Worm (Caenorhabditis elegans): ENCODE results near the gene F08C6.18.

The F08C6.18 gene

ce11 chrX:7563425-7563824 is 10.0 kb downstream of the F08C6.18 start:
- peak; percentile 91 for TF ChIP-seq zip-8 (tag; optimal IDR thresholded peaks at IDR 0.05)
- TF ChIP-seq hlh-1 (tag; optimal IDR thresholded peaks at IDR 0.05): peak; percentile 4
- TF ChIP-seq nhr-2 (tag; optimal IDR thresholded peaks at IDR 0.05): peak; percentile 82
- TF ChIP-seq nhr-76 (tag; optimal IDR thresholded peaks at IDR 0.05): no peak

ce11 chrX:7562625-7563024 is 10.8 kb downstream of the F08C6.18 start, which contains the start of gene sto-1:
Gene sto-1, plus strand, starts transcription at chrX:7562824.
- TF ChIP-seq nhr-237 (tag; optimal IDR thresholded peaks at IDR 0.05) (no peak), nhr-2 (tag; optimal IDR thresholded peaks at IDR 0.05) (peak; percentile 73), M03D4.4 (tag; optimal IDR thresholded peaks at IDR 0.05) (no peak), mep-1 (tag; optimal IDR thresholded peaks at IDR 0.05) (no peak), drap-1 (GFP tag; optimal IDR thresholded peaks at IDR 0.05) (no peak), flh-1 (GFP tag; optimal IDR thresholded peaks at IDR 0.05) (peak; percentile 14), ceh-83 (GFP tag; optimal IDR thresholded peaks at IDR 0.05) (peak; percentile 12), mab-5 (tag; optimal IDR thresholded peaks at IDR 0.05) (no peak), ztf-11 (tag; optimal IDR thresholded peaks at IDR 0.05) (no peak), lin-13 (tag; optimal IDR thresholded peaks at IDR 0.05) (no peak), elt-1 (tag; optimal IDR thresholded peaks at IDR 0.05; ENCODE audit: borderline replicate concordance, insufficient read depth) (no peak), elt-3 (tag; optimal IDR thresholded peaks at IDR 0.05) (no peak), unc-120 (tag; optimal IDR thresholded peaks at IDR 0.05; ENCODE audit: poor library complexity, severe bottlenecking) (no peak), nhr-12 (tag; optimal IDR thresholded peaks at IDR 0.05) (no peak), hlh-1 (tag; optimal IDR thresholded peaks at IDR 0.05) (no peak), nhr-76 (tag; optimal IDR thresholded peaks at IDR 0.05) (no peak), unc-62 (GFP tag; optimal IDR thresholded peaks at IDR 0.05) (no peak), pha-4 (tag; optimal IDR thresholded peaks at IDR 0.05) (no peak), nhr-28 (tag; optimal IDR thresholded peaks at IDR 0.05) (no peak), bed-3 (GFP tag; optimal IDR thresholded peaks at IDR 0.05) (no peak), cnd-1 (tag; optimal IDR thresholded peaks at IDR 0.05) (peak; percentile 30), sptf-1 (tag; optimal IDR thresholded peaks at IDR 0.05) (no peak), ceh-39 (tag; optimal IDR thresholded peaks at IDR 0.05) (no peak), blmp-1 (tag; optimal IDR thresholded peaks at IDR 0.05) (no peak), tbx-8 (GFP tag; optimal IDR thresholded peaks at IDR 0.05) (no peak), unc-39 (tag; optimal IDR thresholded peaks at IDR 0.05) (no peak)

DNA sequence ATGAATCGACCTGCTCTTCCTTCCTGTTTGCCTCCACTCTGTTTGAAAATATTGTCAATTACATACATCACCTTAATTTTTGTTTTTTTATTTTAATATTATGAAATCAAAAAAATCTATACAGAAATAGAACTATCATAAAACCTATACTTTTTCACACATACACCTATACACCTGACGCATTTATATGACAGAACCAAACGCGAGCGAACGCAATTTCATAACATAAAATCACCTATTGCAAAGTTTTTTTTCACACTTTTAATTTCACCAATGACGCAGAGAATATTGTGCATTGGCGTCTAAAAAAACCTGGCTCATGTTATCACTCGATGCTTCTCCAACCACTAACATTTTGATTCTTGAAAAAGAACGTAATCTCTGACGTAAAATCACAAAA is 11.5 kb downstream of the F08C6.18 start:
- TF ChIP-seq zip-8 (tag; optimal IDR thresholded peaks at IDR 0.05) (no peak), sem-2 (GFP tag; optimal IDR thresholded peaks at IDR 0.05) (no peak), lsy-2 (tag; optimal IDR thresholded peaks at IDR 0.05) (no peak), nhr-28 (tag; optimal IDR thresholded peaks at IDR 0.05) (no peak), elt-3 (tag; optimal IDR thresholded peaks at IDR 0.05) (no peak), lin-13 (tag; optimal IDR thresholded peaks at IDR 0.05) (no peak), elt-1 (tag; optimal IDR thresholded peaks at IDR 0.05; ENCODE audit: borderline replicate concordance, insufficient read depth) (no peak), unc-62 (GFP tag; optimal IDR thresholded peaks at IDR 0.05) (no peak), ceh-39 (tag; optimal IDR thresholded peaks at IDR 0.05) (no peak), mab-5 (tag; optimal IDR thresholded peaks at IDR 0.05) (no peak), lin-32 (GFP tag; optimal IDR thresholded peaks at IDR 0.05) (no peak)

DNA sequence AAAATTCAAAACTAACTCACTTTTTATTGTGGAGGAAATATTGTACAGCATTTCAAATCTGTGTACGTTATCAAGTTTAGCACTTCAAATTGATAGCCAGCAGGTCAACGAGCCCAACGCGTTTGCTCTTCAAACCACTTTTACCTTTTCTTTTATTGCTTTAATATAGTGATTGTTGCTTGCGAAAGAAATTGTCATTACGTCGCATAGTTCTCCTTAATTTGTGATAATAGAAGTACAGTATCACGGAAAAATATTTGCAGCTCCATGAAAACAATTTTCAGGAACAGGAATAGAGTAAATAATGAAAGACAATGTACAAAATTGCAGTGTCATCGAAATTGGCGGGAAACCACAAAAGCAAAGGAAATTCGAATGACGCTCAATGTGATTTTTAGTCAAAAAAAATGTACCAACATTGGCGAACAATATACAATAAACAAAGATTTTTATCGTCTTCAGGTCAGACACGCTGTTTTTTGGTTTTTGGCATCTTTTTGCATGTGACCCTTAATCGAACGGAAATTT is 14.4 kb downstream of the F08C6.18 start, which contains the start of the genes PDB1.1 and F08C6.5:
Gene PDB1.1, minus strand, starts transcription at position 158 of the 528 bp plus-strand sequence.
Gene F08C6.5, plus strand, starts transcription at position 478 of the 528 bp plus-strand sequence.
- TF ChIP-seq unc-120 (tag; optimal IDR thresholded peaks at IDR 0.05; ENCODE audit: poor library complexity, severe bottlenecking) (no peak), flh-1 (GFP tag; optimal IDR thresholded peaks at IDR 0.05) (no peak), tbx-8 (GFP tag; optimal IDR thresholded peaks at IDR 0.05) (no peak), elt-1 (tag; optimal IDR thresholded peaks at IDR 0.05; ENCODE audit: borderline replicate concordance, insufficient read depth) (no peak), ces-1 (GFP tag; optimal IDR thresholded peaks at IDR 0.05) (no peak), ceh-43 (GFP tag; optimal IDR thresholded peaks at IDR 0.05) (no peak), unc-62 (GFP tag; optimal IDR thresholded peaks at IDR 0.05) (no peak), blmp-1 (tag; optimal IDR thresholded peaks at IDR 0.05) (no peak), sptf-1 (tag; optimal IDR thresholded peaks at IDR 0.05) (no peak), nhr-76 (tag; optimal IDR thresholded peaks at IDR 0.05) (no peak), lin-13 (tag; optimal IDR thresholded peaks at IDR 0.05) (no peak), ztf-11 (tag; optimal IDR thresholded peaks at IDR 0.05) (no peak), hlh-1 (tag; optimal IDR thresholded peaks at IDR 0.05) (no peak)
